Fruit fly (Drosophila melanogaster) whole organism, embryonic: ENCODE results near the gene Vav.

Experiments
- CG11456 ChIP-seq: fragments of 200-800 bp; sonication (Bioruptor generic); IDR thresholded peaks from 3 replicates; pipeline ENCODE4 v1.3.6; 2022; ENCODE audit warnings: missing biosample characterization, missing genetic modification characterization
- CG12155 ChIP-seq: fragments of 200-800 bp; sonication (Bioruptor generic); optimal IDR thresholded peaks from 3 replicates; lab custom pipeline; 2016; ENCODE audit warnings: missing biosample characterization, missing genetic modification characterization
- CG13775 ChIP-seq: fragments of 200-800 bp; sonication (Bioruptor generic); optimal IDR thresholded peaks from 3 replicates; lab custom pipeline; 2017; ENCODE audit warnings: missing biosample characterization, mild to moderate bottlenecking, missing genetic modification characterization
- CG14710 ChIP-seq: fragments of 200-800 bp; sonication (Bioruptor generic); optimal IDR thresholded peaks from 3 replicates; lab custom pipeline; 2019; ENCODE audit warnings: missing biosample characterization, mild to moderate bottlenecking, missing genetic modification characterization, moderate library complexity
- CG14965 ChIP-seq: fragments of 200-800 bp; sonication (Bioruptor generic); optimal IDR thresholded peaks from 2 replicates; lab custom pipeline; 2016; ENCODE audit warnings: missing biosample characterization, missing genetic modification characterization, borderline replicate concordance
- CG17359 ChIP-seq: fragments of 200-800 bp; sonication (Bioruptor generic); optimal IDR thresholded peaks from 3 replicates; lab custom pipeline; 2018; ENCODE audit warnings: missing biosample characterization, mild to moderate bottlenecking, missing genetic modification characterization, moderate library complexity
- CG2199 ChIP-seq: fragments of 200-800 bp; sonication (Bioruptor generic); IDR thresholded peaks from 3 replicates; pipeline ENCODE4 v1.3.6; 2022; ENCODE audit warnings: missing biosample characterization, missing genetic modification characterization
- CG30431 ChIP-seq: fragments of 200-800 bp; sonication (Bioruptor generic); optimal IDR thresholded peaks from 2 replicates; lab custom pipeline; 2017; ENCODE audit warnings: missing biosample characterization, missing genetic modification characterization
- CG4424 ChIP-seq: fragments of 200-800 bp; sonication (Bioruptor generic); optimal IDR thresholded peaks from 3 replicates; lab custom pipeline; 2016; ENCODE audit warnings: missing biosample characterization, missing genetic modification characterization
- CG4617 ChIP-seq: fragments of 200-800 bp; sonication (Bioruptor generic); optimal IDR thresholded peaks from 3 replicates; lab custom pipeline; 2016; ENCODE audit warnings: missing biosample characterization, missing genetic modification characterization, borderline replicate concordance
- CG4820 ChIP-seq: fragments of 200-800 bp; sonication (Bioruptor generic); optimal IDR thresholded peaks from 3 replicates; lab custom pipeline; 2016; ENCODE audit warnings: missing biosample characterization, missing genetic modification characterization
- CG6813 ChIP-seq: fragments of 200-800 bp; sonication (Bioruptor generic); optimal IDR thresholded peaks from 2 replicates; lab custom pipeline; 2017; ENCODE audit warnings: missing biosample characterization, missing genetic modification characterization, mild to moderate bottlenecking, moderate library complexity, missing genetic modification reagents
- CG7963 ChIP-seq: fragments of 200-800 bp; sonication (Bioruptor generic); IDR thresholded peaks from 3 replicates; pipeline ENCODE4 v1.3.6; 2022; ENCODE audit warnings: missing biosample characterization, missing genetic modification characterization; ENCODE audit not compliant: partially characterized antibody
- CG8089 ChIP-seq: fragments of 200-800 bp; sonication (Bioruptor generic); optimal IDR thresholded peaks from 3 replicates; lab custom pipeline; 2016; ENCODE audit warnings: missing biosample characterization, missing genetic modification characterization
- CG9876 ChIP-seq: fragments of 200-800 bp; sonication (Bioruptor generic); optimal IDR thresholded peaks from 2 replicates; lab custom pipeline; 2016; ENCODE audit warnings: missing biosample characterization, missing genetic modification characterization
- CkIIα-i1 ChIP-seq: fragments of 200-800 bp; sonication (Bioruptor generic); IDR thresholded peaks from 2 replicates; pipeline ENCODE4 v1.3.6; 2022; ENCODE audit warnings: missing biosample characterization, missing genetic modification characterization
- D ChIP-seq, 2 experiments: fragments of 200-800 bp in 1 of 2; fragments of >200 bp in 1 of 2; sonication (Bioruptor generic) in 1 of 2; optimal IDR thresholded peaks; 2 replicates in 1 of 2; 3 replicates in 1 of 2; lab custom pipeline; 2017; ENCODE audit warnings: mild to moderate bottlenecking in 1 of 2, missing biosample characterization in 1 of 2, missing genetic modification characterization in 1 of 2, missing genetic modification reagents in 1 of 2
- D19B ChIP-seq: fragments of 200-800 bp; sonication (Bioruptor generic); optimal IDR thresholded peaks from 2 replicates; lab custom pipeline; 2017; ENCODE audit warnings: missing biosample characterization, mild to moderate bottlenecking, missing genetic modification characterization
- Dref ChIP-seq: fragments of 200-800 bp; sonication (Bioruptor generic); IDR thresholded peaks from 2 replicates; pipeline ENCODE4 v1.3.6; 2022; ENCODE audit warnings: missing biosample characterization, missing genetic modification characterization
- ERR ChIP-seq: fragments of 200-800 bp; sonication (Bioruptor generic); optimal IDR thresholded peaks from 2 replicates; lab custom pipeline; 2016; ENCODE audit warnings: missing biosample characterization, missing genetic modification characterization
- HLH3B ChIP-seq: fragments of 200-800 bp; sonication (Bioruptor generic); IDR thresholded peaks from 2 replicates; pipeline ENCODE4 v1.3.6; 2022; ENCODE audit warnings: missing biosample characterization, missing genetic modification characterization
- HmgD ChIP-seq: fragments of 200-800 bp; sonication (Bioruptor generic); optimal IDR thresholded peaks from 3 replicates; lab custom pipeline; 2016; ENCODE audit warnings: missing biosample characterization, missing genetic modification characterization
- MESR4 ChIP-seq: fragments of 200-800 bp; sonication (Bioruptor generic); optimal IDR thresholded peaks from 2 replicates; lab custom pipeline; 2018; ENCODE audit warnings: missing biosample characterization, mild to moderate bottlenecking, missing genetic modification characterization, moderate library complexity
- Mad ChIP-seq: fragments of 200-800 bp; sonication (Bioruptor generic); optimal IDR thresholded peaks from 2 replicates; lab custom pipeline; 2016; ENCODE audit warnings: missing biosample characterization, missing genetic modification characterization
- Meics ChIP-seq: fragments of 200-800 bp; sonication (Bioruptor generic); optimal IDR thresholded peaks from 2 replicates; lab custom pipeline; 2017; ENCODE audit warnings: missing biosample characterization, mild to moderate bottlenecking, missing genetic modification characterization
- NK7.1 ChIP-seq: fragments of 200-800 bp; sonication (Bioruptor generic); optimal IDR thresholded peaks from 3 replicates; lab custom pipeline; 2016; ENCODE audit warnings: missing biosample characterization, missing genetic modification characterization
- Poxn ChIP-seq: fragments of 200-800 bp; sonication (Bioruptor generic); IDR thresholded peaks from 2 replicates; pipeline ENCODE4 v1.3.6; 2022; ENCODE audit warnings: missing biosample characterization, missing genetic modification characterization
- Sox100B ChIP-seq: fragments of 200-800 bp; sonication (Bioruptor generic); optimal IDR thresholded peaks from 3 replicates; lab custom pipeline; 2018; ENCODE audit warnings: missing biosample characterization, mild to moderate bottlenecking, missing genetic modification characterization
- aop ChIP-seq: fragments of 200-800 bp; sonication (Bioruptor generic); IDR thresholded peaks from 2 replicates; pipeline ENCODE4 v1.3.6; 2022; ENCODE audit warnings: missing biosample characterization, missing genetic modification characterization
- ato ChIP-seq: fragments of 200-800 bp; sonication (Bioruptor generic); IDR thresholded peaks from 2 replicates; pipeline ENCODE4 v1.3.6; 2022; ENCODE audit warnings: missing biosample characterization, missing genetic modification characterization; ENCODE audit not compliant: partially characterized antibody
- bab2 ChIP-seq: fragments of 200-800 bp; sonication (Bioruptor generic); optimal IDR thresholded peaks from 2 replicates; lab custom pipeline; 2016; ENCODE audit warnings: missing biosample characterization, missing genetic modification characterization
- bcd ChIP-seq: fragments of 200-800 bp; sonication (Bioruptor generic); optimal IDR thresholded peaks from 2 replicates; lab custom pipeline; 2017; ENCODE audit warnings: missing biosample characterization, mild to moderate bottlenecking, missing genetic modification characterization
- btn ChIP-seq: fragments of 200-800 bp; sonication (Bioruptor generic); optimal IDR thresholded peaks from 2 replicates; lab custom pipeline; 2016; ENCODE audit warnings: missing biosample characterization, missing genetic modification characterization
- chinmo ChIP-seq: fragments of 200-800 bp; sonication (Bioruptor generic); IDR thresholded peaks from 4 replicates; pipeline ENCODE4 v1.3.6; 2022; ENCODE audit warnings: missing biosample characterization, missing genetic modification characterization; ENCODE audit not compliant: partially characterized antibody
- corto ChIP-seq: fragments of 200-800 bp; sonication (Bioruptor generic); optimal IDR thresholded peaks from 2 replicates; lab custom pipeline; 2016; ENCODE audit warnings: missing biosample characterization, mild to moderate bottlenecking, missing genetic modification characterization, moderate library complexity
- crc ChIP-seq: fragments of 200-800 bp; sonication (Bioruptor generic); optimal IDR thresholded peaks from 2 replicates; lab custom pipeline; 2016; ENCODE audit warnings: missing biosample characterization, missing genetic modification characterization
- dati ChIP-seq: fragments of 200-800 bp; sonication (Bioruptor generic); IDR thresholded peaks from 2 replicates; pipeline ENCODE4 v1.3.6; 2022; ENCODE audit warnings: missing biosample characterization, missing genetic modification characterization
- dmrt11E ChIP-seq: fragments of 200-800 bp; sonication (Bioruptor generic); optimal IDR thresholded peaks from 3 replicates; lab custom pipeline; 2018; ENCODE audit warnings: missing biosample characterization, mild to moderate bottlenecking, missing genetic modification characterization, moderate library complexity
- eve ChIP-seq, 2 experiments: fragments of >200 bp; optimal IDR thresholded peaks; 2 replicates each; lab custom pipeline; 2017; ENCODE audit warnings: missing biosample characterization in 2 of 2, missing genetic modification characterization in 2 of 2
- grau ChIP-seq: fragments of 200-800 bp; optimal IDR thresholded peaks from 3 replicates; lab custom pipeline; 2019; ENCODE audit warnings: missing biosample characterization, mild to moderate bottlenecking, missing genetic modification characterization, moderate library complexity
- ham ChIP-seq: fragments of 200-800 bp; sonication (Bioruptor generic); IDR thresholded peaks from 2 replicates; pipeline ENCODE4 v1.3.6; 2022; ENCODE audit warnings: missing biosample characterization, missing genetic modification characterization
- hbn ChIP-seq: fragments of 200-800 bp; sonication (Bioruptor generic); IDR thresholded peaks from 2 replicates; pipeline ENCODE4 v1.3.6; 2022; ENCODE audit warnings: missing biosample characterization, missing genetic modification characterization; ENCODE audit not compliant: partially characterized antibody
- lmd ChIP-seq: fragments of 200-800 bp; sonication (Bioruptor generic); IDR thresholded peaks from 2 replicates; pipeline ENCODE4 v1.3.6; 2022; ENCODE audit warnings: missing biosample characterization, missing genetic modification characterization
- luna ChIP-seq: fragments of 200-800 bp; sonication (Bioruptor generic); optimal IDR thresholded peaks from 2 replicates; lab custom pipeline; 2016; ENCODE audit warnings: missing biosample characterization, missing genetic modification characterization
- maf-S ChIP-seq: fragments of 200-800 bp; sonication (Bioruptor generic); optimal IDR thresholded peaks from 2 replicates; lab custom pipeline; 2016; ENCODE audit warnings: missing biosample characterization, missing genetic modification characterization
- mld ChIP-seq: fragments of 200-800 bp; sonication (Bioruptor generic); IDR thresholded peaks from 3 replicates; pipeline ENCODE4 v1.3.6; 2022; ENCODE audit warnings: missing biosample characterization, missing genetic modification characterization; ENCODE audit not compliant: partially characterized antibody
- nmo ChIP-seq: fragments of 200-800 bp; sonication (Bioruptor generic); optimal IDR thresholded peaks from 2 replicates; lab custom pipeline; 2018; ENCODE audit warnings: missing biosample characterization, mild to moderate bottlenecking, missing genetic modification characterization, moderate library complexity
- sna ChIP-seq: fragments of 200-800 bp; sonication (Bioruptor generic); IDR thresholded peaks from 2 replicates; pipeline ENCODE4 v1.3.6; 2022; ENCODE audit warnings: missing biosample characterization, missing genetic modification characterization; ENCODE audit not compliant: partially characterized antibody
- sob ChIP-seq: fragments of 200-800 bp; sonication (Bioruptor generic); IDR thresholded peaks from 2 replicates; pipeline ENCODE4 v1.3.6; 2022; ENCODE audit warnings: missing biosample characterization, missing genetic modification characterization
- tap ChIP-seq: fragments of 200-800 bp; optimal IDR thresholded peaks from 3 replicates; lab custom pipeline; 2019; ENCODE audit warnings: missing biosample characterization, mild to moderate bottlenecking, missing genetic modification characterization, moderate library complexity
- toy ChIP-seq: fragments of 200-800 bp; sonication (Bioruptor generic); IDR thresholded peaks from 2 replicates; pipeline ENCODE4 v1.3.6; 2022; ENCODE audit warnings: missing biosample characterization, missing genetic modification characterization

The Vav gene

dm6 chrX:19281271-19281670 lies 19.7 kb downstream of the Vav start (continued):
- TF ChIP-seq HmgD (GFP tag; lab: Kevin White, UChicago), result no peak
- no peak for TF ChIP-seq dati (GFP tag; lab: Robert Waterston, UW)
- TF ChIP-seq Mad (GFP tag; lab: Kevin White, UChicago), result no peak
- no peak for TF ChIP-seq Dref (GFP tag; lab: Robert Waterston, UW)
- TF ChIP-seq CG6813 (GFP tag; lab: Kevin White, UChicago), result peak; percentile 37
- TF ChIP-seq CG7963 (GFP tag; lab: Robert Waterston, UW), result no peak
- no peak for TF ChIP-seq CG4617 (GFP tag; lab: Kevin White, UChicago)
- TF ChIP-seq CG4820 (GFP tag; lab: Kevin White, UChicago), result no peak
- TF ChIP-seq CG9876, result no peak
- TF ChIP-seq D (optimal IDR thresholded peaks at IDR 0.05; lab: Kevin White, UChicago), result no peak
- no peak for TF ChIP-seq D (GFP tag; optimal IDR thresholded peaks at IDR 0.05; lab: Kevin White, UChicago)
- TF ChIP-seq HLH3B (GFP tag; lab: Robert Waterston, UW), result 0 out of 2 replicates have a peak, but pooled peaks have one; percentile 23
- TF ChIP-seq CG13775 (GFP tag; lab: Kevin White, UChicago), result peak; percentile 24
- TF ChIP-seq hbn, result no peak
- TF ChIP-seq Sox100B (GFP tag; lab: Kevin White, UChicago), result no peak
- TF ChIP-seq Meics (GFP tag; lab: Kevin White, UChicago), result peak; percentile 56
- no peak for TF ChIP-seq tap
- TF ChIP-seq Poxn, result no peak
- TF ChIP-seq lmd (GFP tag; lab: Robert Waterston, UW), result no peak
- TF ChIP-seq CG14965 (GFP tag; lab: Kevin White, UChicago), result no peak
- TF ChIP-seq ato (GFP tag; lab: Robert Waterston, UW), result no peak
- no peak for TF ChIP-seq luna
- TF ChIP-seq CG8089 (GFP tag; lab: Kevin White, UChicago), result no peak
- TF ChIP-seq dmrt11E, result no peak
- TF ChIP-seq CG4424 (GFP tag; lab: Kevin White, UChicago), result peak; percentile 1
- TF ChIP-seq aop (GFP tag; lab: Robert Waterston, UW), result no peak
- no peak for TF ChIP-seq CkIIα-i1 (GFP tag; lab: Robert Waterston, UW)
- TF ChIP-seq eve (GFP tag; optimal IDR thresholded peaks at IDR 0.05; lab: Kevin White, UChicago), result no peak
- TF ChIP-seq CG11456 (GFP tag; lab: Robert Waterston, UW), result no peak; the same call in 2 of the 3 replicates
- no peak for TF ChIP-seq MESR4 (GFP tag; lab: Kevin White, UChicago)
- no peak for TF ChIP-seq corto (GFP tag; lab: Kevin White, UChicago)
- no peak for TF ChIP-seq D19B (GFP tag; lab: Kevin White, UChicago)
- no peak for TF ChIP-seq chinmo (GFP tag; lab: Robert Waterston, UW)
- peak; percentile 9 for TF ChIP-seq CG12155 (GFP tag; lab: Kevin White, UChicago)
- no peak for TF ChIP-seq nmo (GFP tag; lab: Kevin White, UChicago)
- TF ChIP-seq ham (GFP tag; lab: Robert Waterston, UW), result no peak
- no peak for TF ChIP-seq maf-S (GFP tag; lab: Kevin White, UChicago)
- TF ChIP-seq mld (GFP tag; lab: Robert Waterston, UW), result no peak
- no peak for TF ChIP-seq crc (GFP tag; lab: Kevin White, UChicago)
- no peak for TF ChIP-seq CG30431 (GFP tag; lab: Kevin White, UChicago)
- TF ChIP-seq CG14710 (tag; lab: Kevin White, UChicago), result no peak
- peak; percentile 26 for TF ChIP-seq grau (tag; lab: Kevin White, UChicago)
- no peak for TF ChIP-seq ERR
- no peak for TF ChIP-seq toy (GFP tag; lab: Robert Waterston, UW)
- no peak for TF ChIP-seq CG2199 (GFP tag; lab: Robert Waterston, UW)
- TF ChIP-seq bab2 (GFP tag; lab: Kevin White, UChicago), result no peak
- TF ChIP-seq CG17359 (tag; lab: Kevin White, UChicago), result peak; percentile 51
- TF ChIP-seq sna (GFP tag; lab: Robert Waterston, UW), result no peak
- no peak for TF ChIP-seq NK7.1 (GFP tag; lab: Kevin White, UChicago)
- TF ChIP-seq sob (GFP tag; lab: Robert Waterston, UW), result 0 out of 2 replicates have a peak, but pooled peaks have one; percentile 12
- TF ChIP-seq btn (GFP tag; lab: Kevin White, UChicago), result no peak
- peak; percentile 40 for TF ChIP-seq bcd (GFP tag; lab: Kevin White, UChicago)
